Worm (Caenorhabditis elegans): Measurements from ENCODE around the gene T08G5.1.

The T08G5.1 gene

DNA sequence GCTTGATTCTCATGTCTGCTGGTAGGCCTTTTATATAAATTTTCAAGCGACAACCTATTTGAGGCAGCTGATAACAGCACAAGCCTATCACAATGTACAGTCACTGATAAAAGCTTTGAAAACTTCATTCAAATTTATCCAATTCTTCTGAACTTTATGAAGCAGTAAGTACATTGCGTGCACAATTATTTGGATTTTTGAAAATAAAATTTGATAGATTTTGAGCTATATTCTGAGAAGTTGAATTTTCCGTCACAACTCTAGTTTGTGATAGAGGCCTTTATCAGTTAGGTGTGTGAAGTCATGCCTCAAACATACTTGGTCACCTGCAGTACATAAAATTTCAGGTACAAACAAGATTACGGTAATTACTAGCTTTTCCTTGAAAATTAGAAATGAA is at the start of gene T08G5.1, which contains the start of gene mtl-2:
TSS of gene T08G5.1 (plus strand) at position 127 of the 400 bp plus-strand sequence.
TSS of gene mtl-2 (minus strand) at position 34 of the 400 bp plus-strand sequence.
- TF ChIP-seq ceh-43 (GFP tag; optimal IDR thresholded peaks at IDR 0.05): no peak
- no peak for TF ChIP-seq nhr-12 (tag; optimal IDR thresholded peaks at IDR 0.05)
- TF ChIP-seq sptf-1 (tag; optimal IDR thresholded peaks at IDR 0.05): no peak
- TF ChIP-seq unc-120 (tag; optimal IDR thresholded peaks at IDR 0.05; ENCODE audit: poor library complexity, severe bottlenecking): no peak
- no peak for TF ChIP-seq lin-32 (GFP tag; optimal IDR thresholded peaks at IDR 0.05)
- TF ChIP-seq mep-1 (tag; optimal IDR thresholded peaks at IDR 0.05): no peak
- TF ChIP-seq ztf-11 (tag; optimal IDR thresholded peaks at IDR 0.05): no peak
- no peak for TF ChIP-seq ham-2 (GFP tag; optimal IDR thresholded peaks at IDR 0.05)
- TF ChIP-seq nhr-2 (tag; optimal IDR thresholded peaks at IDR 0.05): no peak
- TF ChIP-seq cnd-1 (tag; optimal IDR thresholded peaks at IDR 0.05): no peak
- TF ChIP-seq blmp-1 (tag; optimal IDR thresholded peaks at IDR 0.05): no peak
- no peak for TF ChIP-seq flh-1 (GFP tag; optimal IDR thresholded peaks at IDR 0.05)
- TF ChIP-seq ceh-83 (GFP tag; optimal IDR thresholded peaks at IDR 0.05): no peak

DNA sequence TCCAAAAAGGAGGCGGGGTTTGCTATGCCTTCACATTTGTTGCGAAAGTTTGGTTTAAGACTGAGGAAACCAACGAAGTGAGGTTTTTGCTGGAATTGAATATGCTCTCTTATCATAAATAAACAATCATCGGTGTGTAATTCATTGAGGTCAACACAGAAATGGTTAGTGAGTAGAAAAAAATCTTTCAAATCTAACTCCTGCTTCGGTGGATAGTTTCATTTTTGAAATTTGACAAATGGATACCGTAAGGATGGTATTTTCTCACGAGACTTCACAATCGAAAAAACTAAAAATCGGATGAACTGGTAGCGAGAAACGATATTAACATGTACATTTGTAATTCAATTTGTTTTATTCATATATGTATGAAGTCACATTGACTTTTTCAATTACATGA is 37.8 kb upstream of the T08G5.1 start, which contains the start of gene eol-1:
TSS of gene eol-1 (minus strand) at position 101 of the 400 bp plus-strand sequence.
- TF ChIP-seq nhr-76 (tag; optimal IDR thresholded peaks at IDR 0.05): no peak

DNA sequence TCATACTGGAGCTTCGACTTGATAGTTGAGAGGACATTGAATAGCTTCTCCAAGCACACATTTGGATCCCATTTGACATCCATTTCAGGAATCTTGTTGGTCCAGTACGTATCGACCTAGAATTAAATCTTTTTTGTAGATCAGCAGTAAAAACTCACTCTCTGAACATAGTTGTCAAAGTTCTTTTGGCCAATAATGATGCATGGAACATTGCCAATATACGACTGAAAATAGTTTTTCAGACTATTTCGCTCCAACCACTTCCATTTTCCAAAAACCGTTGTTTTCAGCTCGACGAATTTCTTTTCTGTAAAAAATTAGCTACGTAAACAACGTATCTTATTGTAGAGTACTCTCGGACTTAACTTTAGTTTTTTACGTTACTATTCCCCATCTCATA is 36.9 kb upstream of the T08G5.1 start:
- TF ChIP-seq mab-5 (tag; optimal IDR thresholded peaks at IDR 0.05): no peak

DNA sequence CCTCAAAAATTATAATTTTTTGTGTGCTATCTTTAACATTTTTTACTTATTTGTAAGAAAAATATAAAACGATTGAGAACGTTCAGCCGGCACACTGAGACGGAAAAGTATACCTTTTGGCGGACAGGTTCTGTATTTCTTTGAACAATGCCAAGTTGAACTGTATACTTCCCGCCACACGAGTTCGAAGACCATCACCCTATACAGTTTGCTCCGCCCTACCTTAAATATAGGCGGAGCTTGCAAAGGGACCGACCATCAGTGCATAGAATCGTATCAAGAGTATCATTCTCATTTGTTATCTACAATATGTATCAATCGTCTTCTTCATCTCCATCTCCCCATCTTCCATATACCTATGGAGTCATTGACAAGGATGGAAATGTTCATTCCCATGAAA is 33.7 kb upstream of the T08G5.1 start, which contains the start of gene end-1:
TSS of gene end-1 (plus strand) at position 301 of the 400 bp plus-strand sequence.
- no peak for TF ChIP-seq nhr-76 (tag; optimal IDR thresholded peaks at IDR 0.05)
- no peak for TF ChIP-seq lin-32 (GFP tag; optimal IDR thresholded peaks at IDR 0.05)
- TF ChIP-seq tbx-8 (GFP tag; optimal IDR thresholded peaks at IDR 0.05): no peak
- no peak for TF ChIP-seq zip-8 (tag; optimal IDR thresholded peaks at IDR 0.05)
- TF ChIP-seq nhr-2 (tag; optimal IDR thresholded peaks at IDR 0.05): no peak
- TF ChIP-seq sem-2 (GFP tag; optimal IDR thresholded peaks at IDR 0.05): no peak
- no peak for TF ChIP-seq flh-1 (GFP tag; optimal IDR thresholded peaks at IDR 0.05)
- no peak for TF ChIP-seq nhr-12 (tag; optimal IDR thresholded peaks at IDR 0.05)
- TF ChIP-seq nhr-237 (tag; optimal IDR thresholded peaks at IDR 0.05): no peak
- TF ChIP-seq ceh-83 (GFP tag; optimal IDR thresholded peaks at IDR 0.05): no peak

DNA sequence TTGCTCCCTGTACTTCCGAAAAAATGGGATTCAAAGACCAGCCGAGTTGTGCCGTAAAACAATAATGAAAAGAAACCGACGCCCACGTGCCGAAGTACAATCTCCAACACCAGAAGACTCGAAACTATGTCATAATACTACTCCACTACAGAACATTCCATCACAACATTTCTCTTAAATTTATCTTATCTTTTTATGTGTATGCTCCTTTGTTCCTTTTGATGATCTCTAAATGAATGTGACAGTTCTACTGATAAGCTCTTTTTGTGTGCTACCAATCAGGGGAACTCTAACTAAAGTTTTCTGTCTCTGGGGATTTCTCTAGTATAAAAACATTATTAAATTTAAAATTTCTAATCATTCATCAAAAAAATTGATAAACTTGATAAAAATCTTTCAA is 31.7 kb upstream of the T08G5.1 start:
- TF ChIP-seq lsy-2 (tag; optimal IDR thresholded peaks at IDR 0.05) (no peak), nhr-76 (tag; optimal IDR thresholded peaks at IDR 0.05) (no peak), ceh-83 (GFP tag; optimal IDR thresholded peaks at IDR 0.05) (no peak), ceh-43 (GFP tag; optimal IDR thresholded peaks at IDR 0.05) (no peak), flh-1 (GFP tag; optimal IDR thresholded peaks at IDR 0.05) (no peak), mep-1 (tag; optimal IDR thresholded peaks at IDR 0.05) (no peak), lin-13 (tag; optimal IDR thresholded peaks at IDR 0.05) (no peak), elt-3 (tag; optimal IDR thresholded peaks at IDR 0.05) (no peak), snpc-4 (tag; optimal IDR thresholded peaks at IDR 0.05) (no peak), ceh-39 (tag; optimal IDR thresholded peaks at IDR 0.05) (no peak), sem-2 (GFP tag; optimal IDR thresholded peaks at IDR 0.05) (no peak)

DNA sequence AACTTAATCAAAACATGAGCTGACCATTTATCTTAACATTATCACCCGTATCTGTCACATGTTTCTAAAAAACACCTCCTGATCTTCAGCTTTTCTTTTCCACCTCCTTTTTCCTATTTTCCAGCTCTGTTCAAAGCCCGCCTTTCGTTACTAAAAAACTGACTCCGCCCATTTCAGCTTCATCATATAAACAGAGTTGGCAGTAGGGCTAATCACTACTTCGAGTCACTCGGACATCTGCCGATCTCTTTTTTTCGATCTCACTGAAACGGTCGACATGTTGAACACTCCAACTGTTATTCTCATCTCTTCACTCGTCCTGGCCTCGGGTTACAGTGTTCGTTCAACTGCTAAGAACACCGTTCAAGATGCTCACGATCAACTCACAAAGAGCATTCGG is 26.1 kb upstream of the T08G5.1 start, which contains the start of gene droe-4:
TSS of gene droe-4 (plus strand) at position 172 of the 400 bp plus-strand sequence.
- no peak for TF ChIP-seq mls-2 (tag; optimal IDR thresholded peaks at IDR 0.05)
- TF ChIP-seq ces-1 (GFP tag; optimal IDR thresholded peaks at IDR 0.05): no peak
- no peak for TF ChIP-seq lsy-2 (tag; optimal IDR thresholded peaks at IDR 0.05)
- TF ChIP-seq flh-1 (GFP tag; optimal IDR thresholded peaks at IDR 0.05): no peak
- no peak for TF ChIP-seq mep-1 (tag; optimal IDR thresholded peaks at IDR 0.05)
- TF ChIP-seq ztf-11 (tag; optimal IDR thresholded peaks at IDR 0.05): no peak
- no peak for TF ChIP-seq elt-1 (tag; optimal IDR thresholded peaks at IDR 0.05; ENCODE audit: borderline replicate concordance, insufficient read depth)
- no peak for TF ChIP-seq cnd-1 (tag; optimal IDR thresholded peaks at IDR 0.05)
- no peak for TF ChIP-seq nhr-237 (tag; optimal IDR thresholded peaks at IDR 0.05)
- no peak for TF ChIP-seq mab-5 (tag; optimal IDR thresholded peaks at IDR 0.05)
- TF ChIP-seq bed-3 (GFP tag; optimal IDR thresholded peaks at IDR 0.05): no peak
